Fruit fly (Drosophila melanogaster) whole organism, embryonic: Measurements from ENCODE around the gene IleRS-m.

Source experiments
- ATbp ChIP-seq: fragments of 200-800 bp; sonication (Bioruptor generic); optimal IDR thresholded peaks from 2 replicates; lab custom pipeline; 2017; ENCODE audit warnings: missing biosample characterization, mild to moderate bottlenecking, missing genetic modification characterization, missing genetic modification reagents
- BEAF-32 ChIP-seq: fragments of 200-800 bp; sonication (Bioruptor generic); optimal IDR thresholded peaks from 3 replicates; lab custom pipeline; 2017; ENCODE audit warnings: missing biosample characterization, missing genetic modification characterization, mild to moderate bottlenecking, moderate library complexity, missing genetic modification reagents
- CG10959 ChIP-seq: fragments of 200-800 bp; sonication (Bioruptor generic); IDR thresholded peaks from 2 replicates; pipeline ENCODE4 v1.3.6; 2022; ENCODE audit warnings: missing biosample characterization, missing genetic modification characterization
- CG11093 ChIP-seq: fragments of 200-800 bp; sonication (Bioruptor generic); IDR thresholded peaks from 3 replicates; pipeline ENCODE4 v1.3.6; 2022; ENCODE audit warnings: missing biosample characterization, missing genetic modification characterization
- CG11456 ChIP-seq: fragments of 200-800 bp; sonication (Bioruptor generic); IDR thresholded peaks from 3 replicates; pipeline ENCODE4 v1.3.6; 2022; ENCODE audit warnings: missing biosample characterization, missing genetic modification characterization
- CG13296 ChIP-seq: fragments of 200-800 bp; sonication (Bioruptor generic); optimal IDR thresholded peaks from 3 replicates; lab custom pipeline; 2018; ENCODE audit warnings: missing biosample characterization, mild to moderate bottlenecking, missing genetic modification characterization
- CG14014 ChIP-seq: fragments of 200-800 bp; sonication (Bioruptor generic); IDR thresholded peaks from 2 replicates; pipeline ENCODE4 v1.3.6; 2022; ENCODE audit warnings: missing biosample characterization, missing genetic modification characterization
- CG14710 ChIP-seq: fragments of 200-800 bp; sonication (Bioruptor generic); optimal IDR thresholded peaks from 3 replicates; lab custom pipeline; 2019; ENCODE audit warnings: missing biosample characterization, mild to moderate bottlenecking, missing genetic modification characterization, moderate library complexity
- CG17385 ChIP-seq: fragments of 200-800 bp; sonication (Bioruptor generic); optimal IDR thresholded peaks from 3 replicates; lab custom pipeline; 2018; ENCODE audit warnings: missing biosample characterization, mild to moderate bottlenecking, missing genetic modification characterization
- CG17829 ChIP-seq: fragments of 200-800 bp; optimal IDR thresholded peaks from 2 replicates; lab custom pipeline; 2019; ENCODE audit warnings: missing biosample characterization, mild to moderate bottlenecking, missing genetic modification characterization, moderate library complexity
- CG2875 ChIP-seq: fragments of 200-800 bp; sonication (Bioruptor generic); optimal IDR thresholded peaks from 2 replicates; lab custom pipeline; 2017; ENCODE audit warnings: missing biosample characterization, mild to moderate bottlenecking, missing genetic modification characterization, missing genetic modification reagents
- CG3065 ChIP-seq: fragments of 200-800 bp; sonication (Bioruptor generic); optimal IDR thresholded peaks from 2 replicates; lab custom pipeline; 2016; ENCODE audit warnings: missing biosample characterization, missing genetic modification characterization
- CG3407 ChIP-seq: fragments of 200-800 bp; sonication (Bioruptor generic); optimal IDR thresholded peaks from 2 replicates; lab custom pipeline; 2018; ENCODE audit warnings: missing biosample characterization, mild to moderate bottlenecking, missing genetic modification characterization
- CG4424 ChIP-seq: fragments of 200-800 bp; sonication (Bioruptor generic); optimal IDR thresholded peaks from 3 replicates; lab custom pipeline; 2016; ENCODE audit warnings: missing biosample characterization, missing genetic modification characterization
- CG7928 ChIP-seq: fragments of 200-800 bp; sonication (Bioruptor generic); optimal IDR thresholded peaks from 2 replicates; lab custom pipeline; 2017; ENCODE audit warnings: missing biosample characterization, mild to moderate bottlenecking, missing genetic modification characterization
- CG7987 ChIP-seq: fragments of 200-800 bp; sonication (Bioruptor generic); optimal IDR thresholded peaks from 2 replicates; lab custom pipeline; 2018; ENCODE audit warnings: missing biosample characterization, mild to moderate bottlenecking, missing genetic modification characterization, moderate library complexity
- CG8281 ChIP-seq: fragments of 200-800 bp; sonication (Bioruptor generic); optimal IDR thresholded peaks from 2 replicates; lab custom pipeline; 2018; ENCODE audit warnings: missing biosample characterization, mild to moderate bottlenecking, missing genetic modification characterization, moderate library complexity
- CG8359 ChIP-seq: fragments of 200-800 bp; sonication (Bioruptor generic); optimal IDR thresholded peaks from 2 replicates; lab custom pipeline; 2017; ENCODE audit warnings: missing biosample characterization, mild to moderate bottlenecking, missing genetic modification characterization, borderline replicate concordance
- CHES-1-like ChIP-seq: fragments of 200-800 bp; sonication (Bioruptor generic); optimal IDR thresholded peaks from 2 replicates; lab custom pipeline; 2016; ENCODE audit warnings: missing biosample characterization, missing genetic modification characterization
- D ChIP-seq, 2 experiments: fragments of 200-800 bp in 1 of 2; fragments of >200 bp in 1 of 2; sonication (Bioruptor generic) in 1 of 2; optimal IDR thresholded peaks; 2 replicates in 1 of 2; 3 replicates in 1 of 2; lab custom pipeline; 2017; ENCODE audit warnings: mild to moderate bottlenecking in 1 of 2, missing biosample characterization in 1 of 2, missing genetic modification characterization in 1 of 2, missing genetic modification reagents in 1 of 2
- D19A ChIP-seq: fragments of 200-800 bp; optimal IDR thresholded peaks from 3 replicates; lab custom pipeline; 2019; ENCODE audit warnings: missing biosample characterization, mild to moderate bottlenecking, missing genetic modification characterization, moderate library complexity
- E2f2 ChIP-seq: fragments of 200-800 bp; sonication (Bioruptor generic); IDR thresholded peaks from 2 replicates; pipeline ENCODE4 v1.3.6; 2022; ENCODE audit warnings: missing biosample characterization, missing genetic modification characterization
- Eip74EF ChIP-seq, 2 experiments: fragments of 200-800 bp in 1 of 2; fragments of >200 bp in 1 of 2; sonication (Bioruptor generic) in 1 of 2; optimal IDR thresholded peaks; 2 replicates each; lab custom pipeline; 2017 to 2019; ENCODE audit warnings: missing biosample characterization in 2 of 2, missing genetic modification characterization in 2 of 2, mild to moderate bottlenecking in 1 of 2, moderate library complexity in 1 of 2
- HLH4C ChIP-seq: fragments of 200-800 bp; sonication (Bioruptor generic); IDR thresholded peaks from 3 replicates; pipeline ENCODE4 v1.3.6; 2022; ENCODE audit warnings: missing biosample characterization, missing genetic modification characterization; ENCODE audit not compliant: partially characterized antibody
- Hmr ChIP-seq: fragments of 200-800 bp; sonication (Bioruptor generic); optimal IDR thresholded peaks from 3 replicates; lab custom pipeline; 2017; ENCODE audit warnings: mild to moderate bottlenecking, missing biosample characterization, missing genetic modification reagents, missing genetic modification characterization
- MTF-1 ChIP-seq: fragments of 200-800 bp; sonication (Bioruptor generic); optimal IDR thresholded peaks from 2 replicates; lab custom pipeline; 2018; ENCODE audit warnings: missing biosample characterization, mild to moderate bottlenecking, missing genetic modification characterization, borderline replicate concordance
- Opbp ChIP-seq: fragments of 200-800 bp; sonication (Bioruptor generic); IDR thresholded peaks from 3 replicates; pipeline ENCODE4 v1.3.6; 2022; ENCODE audit warnings: missing biosample characterization, missing genetic modification characterization; ENCODE audit not compliant: partially characterized antibody
- Spps ChIP-seq: fragments of 200-800 bp; sonication (Bioruptor generic); optimal IDR thresholded peaks from 2 replicates; lab custom pipeline; 2018; ENCODE audit warnings: missing biosample characterization, mild to moderate bottlenecking, missing genetic modification characterization
- Sry-β ChIP-seq: fragments of 200-800 bp; sonication (Bioruptor generic); optimal IDR thresholded peaks from 2 replicates; lab custom pipeline; 2018; ENCODE audit warnings: missing biosample characterization, mild to moderate bottlenecking, missing genetic modification characterization, moderate library complexity
- Ssrp ChIP-seq: fragments of 200-800 bp; sonication (Bioruptor generic); optimal IDR thresholded peaks from 2 replicates; lab custom pipeline; 2018; ENCODE audit warnings: missing biosample characterization, mild to moderate bottlenecking, missing genetic modification characterization, moderate library complexity
- Tbp ChIP-seq: fragments of >200 bp; optimal IDR thresholded peaks from 2 replicates; lab custom pipeline; 2018; ENCODE audit warnings: missing biosample characterization, missing genetic modification characterization
- Trl ChIP-seq, 3 experiments: fragments of >200 bp in 2 of 3; fragments of 200-800 bp in 1 of 3; sonication (Bioruptor generic) in 1 of 3; optimal IDR thresholded peaks; 2 replicates in 1 of 3; 3 replicates in 2 of 3; lab custom pipeline; 2016 to 2017; ENCODE audit warnings: missing biosample characterization in 1 of 3, missing genetic modification characterization in 1 of 3
- YL-1 ChIP-seq: fragments of 200-800 bp; sonication (Bioruptor generic); optimal IDR thresholded peaks from 3 replicates; lab custom pipeline; 2017; ENCODE audit warnings: missing biosample characterization, mild to moderate bottlenecking, missing genetic modification characterization
- ac ChIP-seq: fragments of 200-800 bp; sonication (Bioruptor generic); optimal IDR thresholded peaks from 3 replicates; lab custom pipeline; 2017; ENCODE audit warnings: missing biosample characterization, mild to moderate bottlenecking, missing genetic modification characterization
- aop ChIP-seq: fragments of 200-800 bp; sonication (Bioruptor generic); IDR thresholded peaks from 2 replicates; pipeline ENCODE4 v1.3.6; 2022; ENCODE audit warnings: missing biosample characterization, missing genetic modification characterization
- bsh ChIP-seq, 2 experiments: fragments of 200-800 bp; sonication (Bioruptor generic); optimal IDR thresholded peaks; 2 replicates each; lab custom pipeline; 2017 to 2018; ENCODE audit warnings: mild to moderate bottlenecking in 2 of 2, missing biosample characterization in 2 of 2, missing genetic modification characterization in 2 of 2, moderate library complexity in 1 of 2
- eyg ChIP-seq: fragments of 200-800 bp; sonication (Bioruptor generic); optimal IDR thresholded peaks from 3 replicates; lab custom pipeline; 2016; ENCODE audit warnings: missing biosample characterization, missing genetic modification characterization
- gsb-n ChIP-seq: fragments of 200-800 bp; sonication (Bioruptor generic); optimal IDR thresholded peaks from 3 replicates; lab custom pipeline; 2018; ENCODE audit warnings: missing biosample characterization, mild to moderate bottlenecking, missing genetic modification characterization
- hkb ChIP-seq, 2 experiments: fragments of 200-800 bp in 1 of 2; fragments of >200 bp in 1 of 2; sonication (Bioruptor generic) in 1 of 2; IDR thresholded peaks in 1 of 2; optimal IDR thresholded peaks in 1 of 2; 2 replicates each; pipeline versions ENCODE4 v1.3.6 to Lab custom; 2017 to 2022; ENCODE audit warnings: missing biosample characterization in 1 of 2, missing genetic modification characterization in 1 of 2
- klu ChIP-seq: fragments of 200-800 bp; sonication (Bioruptor generic); IDR thresholded peaks from 2 replicates; pipeline ENCODE4 v1.3.6; 2022; ENCODE audit warnings: missing biosample characterization, missing genetic modification characterization
- lmd ChIP-seq: fragments of 200-800 bp; sonication (Bioruptor generic); IDR thresholded peaks from 2 replicates; pipeline ENCODE4 v1.3.6; 2022; ENCODE audit warnings: missing biosample characterization, missing genetic modification characterization
- seq ChIP-seq: fragments of 200-800 bp; sonication (Bioruptor generic); IDR thresholded peaks from 2 replicates; pipeline ENCODE4 v1.3.6; 2022; ENCODE audit warnings: missing biosample characterization, missing genetic modification characterization
- tap ChIP-seq: fragments of 200-800 bp; optimal IDR thresholded peaks from 3 replicates; lab custom pipeline; 2019; ENCODE audit warnings: missing biosample characterization, mild to moderate bottlenecking, missing genetic modification characterization, moderate library complexity
- tio ChIP-seq: fragments of 200-800 bp; sonication (Bioruptor generic); optimal IDR thresholded peaks from 2 replicates; lab custom pipeline; 2017; ENCODE audit warnings: missing biosample characterization, missing genetic modification characterization, inconsistent platforms
- unc-4 ChIP-seq: fragments of 200-800 bp; sonication (Bioruptor generic); IDR thresholded peaks from 2 replicates; pipeline ENCODE4 v1.3.6; 2022; ENCODE audit warnings: missing biosample characterization, missing genetic modification characterization; ENCODE audit not compliant: partially characterized antibody
- z ChIP-seq: fragments of 200-800 bp; sonication (Bioruptor generic); IDR thresholded peaks from 3 replicates; pipeline ENCODE4 v1.3.6; 2022; ENCODE audit warnings: missing biosample characterization, missing genetic modification characterization

Gene IleRS-m

dm6 chr3L:16056101-16056891, 43.8 kb upstream of the IleRS-m start (continued):
- TF ChIP-seq seq (no peak), CG17829 (tag; lab: Kevin White, UChicago) (no peak), CG8281 (peak; percentile 3), CG17385 (GFP tag; lab: Kevin White, UChicago) (no peak), CG7987 (peak; percentile 10), YL-1 (GFP tag; lab: Kevin White, UChicago) (no peak), Ssrp (tag; lab: Kevin White, UChicago) (no peak), Hmr (GFP tag; lab: Kevin White, UChicago) (no peak), lmd (GFP tag; lab: Robert Waterston, UW) (no peak), tap (tag; lab: Kevin White, UChicago) (no peak), D19A (tag; lab: Kevin White, UChicago) (peak; percentile 8), Sry-β (peak; percentile 16), CG3065 (GFP tag; lab: Kevin White, UChicago) (no peak), CG14014 (GFP tag; lab: Robert Waterston, UW) (no peak), HLH4C (no peak), CG4424 (GFP tag; lab: Kevin White, UChicago) (peak; percentile 11), ac (GFP tag; lab: Kevin White, UChicago) (peak; percentile 29), z (GFP tag; lab: Robert Waterston, UW) (0 out of 3 replicates have a peak, but pooled peaks have one; percentile 20), MTF-1 (peak; percentile 7), E2f2 (GFP tag; lab: Robert Waterston, UW) (no peak), gsb-n (peak; percentile 35), BEAF-32 (GFP tag; lab: Kevin White, UChicago) (no peak), unc-4 (GFP tag; lab: Robert Waterston, UW) (no peak), CG3407 (GFP tag; lab: Kevin White, UChicago) (peak; percentile 18), D (optimal IDR thresholded peaks at IDR 0.05; lab: Kevin White, UChicago) (no peak), D (GFP tag; optimal IDR thresholded peaks at IDR 0.05; lab: Kevin White, UChicago) (peak; percentile 39), hkb (optimal IDR thresholded peaks at IDR 0.05; lab: Kevin White, UChicago) (no peak), hkb (GFP tag; IDR thresholded peaks at IDR 0.05; lab: Robert Waterston, UW) (no peak), CG11093 (GFP tag; lab: Robert Waterston, UW) (no peak), CHES-1-like (GFP tag; lab: Kevin White, UChicago) (no peak), CG13296 (GFP tag; lab: Kevin White, UChicago) (no peak), bsh (GFP tag; optimal IDR thresholded peaks at IDR 0.05; lab: Kevin White, UChicago) (peak in 1 of 2 experiments; percentile 56), tio (GFP tag; lab: Kevin White, UChicago) (peak; percentile 0), CG10959 (GFP tag; lab: Robert Waterston, UW) (0 out of 2 replicates have a peak, but pooled peaks have one; percentile 11), Opbp (GFP tag; lab: Robert Waterston, UW) (no peak), eyg (GFP tag; lab: Kevin White, UChicago) (no peak), Trl (optimal IDR thresholded peaks at IDR 0.05; lab: Kevin White, UChicago) (no peak), Trl (GFP tag; optimal IDR thresholded peaks at IDR 0.05; lab: Kevin White, UChicago) (no peak), CG7928 (no peak), CG11456 (no peak), Spps (tag; lab: Kevin White, UChicago) (peak; percentile 51), Eip74EF (GFP tag; optimal IDR thresholded peaks at IDR 0.05; lab: Kevin White, UChicago) (no peak), CG8359 (peak; percentile 48), CG2875 (GFP tag; lab: Kevin White, UChicago) (peak; percentile 49), aop (GFP tag; lab: Robert Waterston, UW) (no peak), Tbp (GFP tag; lab: Kevin White, UChicago) (no peak), ATbp (GFP tag; lab: Kevin White, UChicago) (peak; percentile 37), CG14710 (tag; lab: Kevin White, UChicago) (peak; percentile 54), klu (no peak)
